Fruit fly (Drosophila melanogaster) Kc167 (cell line): ENCODE data around the gene CG11396.

Source experiments
- Myc ChIP-seq: fragments of >200 bp; optimal IDR thresholded peaks from 2 replicates; lab custom pipeline; 2017; ENCODE audit warnings: missing external identifiers
- Sin3A ChIP-seq: fragments of >200 bp; optimal IDR thresholded peaks from 2 replicates; lab custom pipeline; 2018; ENCODE audit warnings: missing external identifiers
- h ChIP-seq: fragments of >200 bp; optimal IDR thresholded peaks from 3 replicates; lab custom pipeline; 2018; ENCODE audit warnings: missing external identifiers
- insv ChIP-seq: fragments of >200 bp; optimal IDR thresholded peaks from 3 replicates; lab custom pipeline; 2018; ENCODE audit warnings: missing external identifiers
- psq ChIP-seq: fragments of >200 bp; optimal IDR thresholded peaks from 2 replicates; lab custom pipeline; 2017; ENCODE audit warnings: missing external identifiers
- ttk ChIP-seq: sonication (Bioruptor generic); optimal IDR thresholded peaks from 2 replicates; lab custom pipeline; 2017; ENCODE audit warnings: missing external identifiers

CG11396 gene

DNA sequence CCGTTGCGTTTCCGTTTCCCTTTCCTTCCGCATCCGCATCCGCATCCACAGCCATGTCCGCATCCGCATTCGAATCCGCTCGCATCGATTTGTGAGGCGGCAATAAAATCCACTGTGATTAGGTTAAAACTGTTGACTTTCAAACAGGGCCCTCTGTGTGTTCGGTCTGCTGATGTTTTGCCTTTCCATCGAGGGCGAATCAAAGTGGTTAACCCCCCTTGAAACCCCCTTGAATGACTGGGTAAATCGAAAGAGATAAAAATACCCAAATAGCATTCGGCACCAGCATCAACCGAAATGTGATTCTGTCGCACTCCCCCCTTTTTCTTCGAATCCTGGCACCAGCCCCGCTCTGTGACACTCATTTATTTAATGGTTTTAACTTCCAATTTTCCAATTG, 35.0 kb downstream of the CG11396 start:
- TF ChIP-seq ttk (no peak), psq (no peak), Myc (lab: Kevin White, UChicago) (no peak), Sin3A (lab: Kevin White, UChicago) (no peak)

DNA sequence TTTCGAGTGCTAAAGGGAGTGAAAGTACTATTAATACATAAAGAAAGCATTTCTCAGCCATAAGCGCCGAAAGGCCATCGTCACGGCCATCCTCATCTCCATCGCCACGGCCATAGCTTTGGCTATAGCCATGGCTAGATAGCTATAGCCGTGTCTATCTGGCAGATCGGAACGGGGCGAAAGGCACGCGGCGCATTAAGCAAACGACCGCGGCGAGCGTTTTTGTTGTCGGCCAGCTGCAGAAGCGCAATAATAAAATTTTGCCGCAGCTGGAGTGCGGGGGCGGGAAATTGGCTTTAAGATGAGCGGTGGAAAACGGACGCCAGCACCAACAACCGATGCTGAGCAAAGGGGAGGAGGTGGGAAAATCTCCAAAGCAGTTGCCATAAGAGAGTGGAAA, 37.5 kb downstream of the CG11396 start:
- TF ChIP-seq insv (lab: Kevin White, UChicago) (no peak), psq (no peak), ttk (no peak), Myc (lab: Kevin White, UChicago) (no peak), h (lab: Kevin White, UChicago) (no peak), Sin3A (lab: Kevin White, UChicago) (no peak)

DNA sequence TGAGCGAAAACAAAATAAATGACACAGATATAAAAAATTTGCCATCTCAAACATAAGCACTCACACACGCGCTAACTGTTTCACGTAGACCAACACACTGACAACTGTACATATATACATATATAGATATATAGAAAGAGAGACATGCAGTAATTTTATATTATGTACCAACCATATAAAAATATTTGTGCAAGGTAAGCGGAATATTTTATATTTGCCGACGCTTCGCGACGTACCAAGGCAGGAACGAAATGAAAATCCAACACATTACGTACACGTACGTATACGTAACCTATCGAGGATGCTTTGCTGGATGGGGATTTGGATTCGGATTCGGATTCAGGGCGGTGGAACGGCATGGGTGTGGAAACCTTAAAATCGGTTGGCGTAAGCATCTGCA, 39.4 kb downstream of the CG11396 start:
- TF ChIP-seq h (lab: Kevin White, UChicago): no peak
- TF ChIP-seq psq: no peak
- TF ChIP-seq Sin3A (lab: Kevin White, UChicago): no peak

DNA sequence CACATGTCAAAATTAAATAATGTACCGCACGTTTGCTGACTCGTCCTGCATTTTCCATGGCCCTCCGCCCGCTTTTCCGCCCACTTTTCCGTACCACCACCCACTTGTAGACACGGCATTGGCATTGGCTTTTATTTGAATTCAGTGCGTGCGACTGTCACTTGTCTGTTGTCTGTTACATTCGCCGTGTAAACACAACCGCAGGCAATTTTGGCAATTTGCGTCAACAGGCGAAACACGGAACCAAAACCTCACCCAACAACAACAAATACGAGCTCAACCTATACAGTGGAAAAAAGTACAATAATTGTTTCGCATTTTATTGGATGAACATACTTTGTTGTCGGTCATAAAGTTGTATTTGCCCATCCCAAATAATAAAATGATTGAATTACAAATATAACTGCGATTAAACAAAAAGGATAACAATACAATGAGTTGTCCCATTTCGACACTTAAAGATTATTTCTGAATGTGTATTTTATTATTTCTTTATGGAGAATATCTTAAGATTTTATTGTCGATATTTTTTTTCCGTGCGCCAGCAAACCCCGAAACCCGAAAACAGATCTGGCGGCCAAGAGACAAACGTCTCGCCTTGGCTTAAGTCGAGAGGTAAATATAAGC, 40.5 kb downstream of the CG11396 start:
- TF ChIP-seq ttk (no peak), Myc (lab: Kevin White, UChicago) (no peak), insv (lab: Kevin White, UChicago) (no peak), psq (no peak), h (lab: Kevin White, UChicago) (no peak), Sin3A (lab: Kevin White, UChicago) (no peak)

DNA sequence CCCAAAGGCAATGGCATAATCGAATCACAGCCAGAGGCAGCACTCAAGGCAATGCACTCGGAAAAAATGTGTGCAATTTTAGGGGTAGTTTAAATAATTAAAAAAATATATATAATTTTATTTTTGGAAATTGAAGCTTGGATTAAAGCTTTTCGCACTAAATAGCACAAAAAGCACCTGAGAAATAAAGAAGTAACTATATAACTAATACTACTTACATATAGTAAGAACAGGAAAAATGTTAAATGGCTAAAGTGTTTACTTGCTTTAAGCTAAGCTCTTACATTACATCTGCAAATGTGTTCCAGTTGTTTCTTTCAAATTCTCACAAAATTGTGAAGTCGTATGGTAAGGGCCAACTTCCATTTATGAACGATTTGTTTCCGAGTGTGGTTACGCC, 48.5 kb downstream of the CG11396 start, which contains the start of gene Gr77a:
Gene Gr77a (minus strand): TSS at position 17 of the 400 bp plus-strand sequence.
- TF ChIP-seq Sin3A (lab: Kevin White, UChicago) (no peak), Myc (lab: Kevin White, UChicago) (no peak), insv (lab: Kevin White, UChicago) (no peak), ttk (no peak), h (lab: Kevin White, UChicago) (no peak), psq (no peak)

DNA sequence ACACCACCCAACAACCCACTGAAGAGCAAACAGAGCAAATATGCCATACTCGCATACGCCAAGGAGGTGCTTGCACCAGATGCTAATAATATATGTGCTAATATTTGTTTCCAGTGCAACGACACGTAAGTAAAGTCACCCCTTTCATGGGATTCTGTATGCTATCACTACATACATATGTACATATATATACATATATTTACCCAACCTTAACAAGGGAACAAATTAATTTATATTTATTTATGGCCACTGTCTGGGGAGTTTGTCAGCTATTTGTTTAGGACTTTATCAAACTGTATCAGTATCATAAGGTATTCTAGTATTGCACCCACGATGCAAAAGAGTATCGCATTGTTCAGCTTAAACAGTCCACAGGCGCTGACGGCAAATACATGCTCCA, 50.6 kb downstream of the CG11396 start:
- TF ChIP-seq h (lab: Kevin White, UChicago) (no peak), ttk (no peak), Myc (lab: Kevin White, UChicago) (no peak), insv (lab: Kevin White, UChicago) (no peak), Sin3A (lab: Kevin White, UChicago) (no peak), psq (no peak)
